Worm (Caenorhabditis elegans) whole organism, mixed stage, embryonic: ENCODE data around the gene Y56A3A.22.

Experiments
- M03D4.4 ChIP-seq: sonication (generic microtip); optimal IDR thresholded peaks from 2 replicates; lab custom pipeline; 2017; ENCODE audit warnings: mild to moderate bottlenecking, missing genetic modification characterization, missing compliant biosample characterization
- bed-3 ChIP-seq: fragments of 200-800 bp; sonication (Bioruptor generic); optimal IDR thresholded peaks from 3 replicates; lab custom pipeline; 2018; ENCODE audit warnings: mild to moderate bottlenecking, missing genetic modification characterization, moderate library complexity, missing compliant biosample characterization
- blmp-1 ChIP-seq: fragments of 150-350 bp; optimal IDR thresholded peaks from 2 replicates; lab custom pipeline; 2014; ENCODE audit warnings: missing biosample characterization, missing genetic modification characterization
- ceh-39 ChIP-seq: fragments of 150-350 bp; optimal IDR thresholded peaks from 2 replicates; lab custom pipeline; 2014; ENCODE audit warnings: missing biosample characterization, missing genetic modification characterization
- ceh-43 ChIP-seq: fragments of 200-800 bp; sonication (Bioruptor generic); optimal IDR thresholded peaks from 2 replicates; lab custom pipeline; 2018; ENCODE audit warnings: mild to moderate bottlenecking, missing genetic modification characterization, moderate library complexity, missing compliant biosample characterization
- ceh-83 ChIP-seq: fragments of 200-800 bp; sonication (Bioruptor generic); optimal IDR thresholded peaks from 2 replicates; lab custom pipeline; 2018; ENCODE audit warnings: mild to moderate bottlenecking, missing genetic modification characterization, missing compliant biosample characterization
- ces-1 ChIP-seq: fragments of 150-350 bp; optimal IDR thresholded peaks from 2 replicates; lab custom pipeline; 2014; ENCODE audit warnings: missing biosample characterization, missing genetic modification reagents, missing genetic modification characterization
- cnd-1 ChIP-seq: fragments of 200-800 bp; sonication (Bioruptor generic); optimal IDR thresholded peaks from 2 replicates; lab custom pipeline; 2018; ENCODE audit warnings: mild to moderate bottlenecking, missing genetic modification characterization, missing compliant biosample characterization
- elt-3 ChIP-seq: fragments of 150-350 bp; optimal IDR thresholded peaks from 2 replicates; lab custom pipeline; 2014; ENCODE audit warnings: missing biosample characterization, missing genetic modification characterization
- flh-1 ChIP-seq: fragments of 200-800 bp; sonication (Bioruptor generic); optimal IDR thresholded peaks from 2 replicates; lab custom pipeline; 2018; ENCODE audit warnings: mild to moderate bottlenecking, missing genetic modification characterization, moderate library complexity, missing compliant biosample characterization
- ham-2 ChIP-seq: fragments of 200-800 bp; sonication (Bioruptor generic); optimal IDR thresholded peaks from 2 replicates; lab custom pipeline; 2018; ENCODE audit warnings: mild to moderate bottlenecking, missing genetic modification characterization, missing compliant biosample characterization
- lin-13 ChIP-seq: fragments of 150-350 bp; optimal IDR thresholded peaks from 2 replicates; lab custom pipeline; 2014; ENCODE audit warnings: missing biosample characterization, missing genetic modification characterization
- lin-32 ChIP-seq: fragments of 200-800 bp; sonication (Bioruptor generic); optimal IDR thresholded peaks from 2 replicates; lab custom pipeline; 2018; ENCODE audit warnings: mild to moderate bottlenecking, missing genetic modification characterization, missing compliant biosample characterization
- mab-5 ChIP-seq: fragments of 150-350 bp; optimal IDR thresholded peaks from 2 replicates; lab custom pipeline; 2014; ENCODE audit warnings: missing biosample characterization, missing genetic modification characterization
- mep-1 ChIP-seq: fragments of 150-350 bp; optimal IDR thresholded peaks from 2 replicates; lab custom pipeline; 2017; ENCODE audit warnings: missing biosample characterization, missing genetic modification reagents, missing genetic modification characterization, inconsistent platforms
- mls-2 ChIP-seq: sonication (generic microtip); optimal IDR thresholded peaks from 2 replicates; lab custom pipeline; 2016; ENCODE audit warnings: mild to moderate bottlenecking, missing genetic modification characterization, moderate library complexity, missing compliant biosample characterization
- nhr-12 ChIP-seq: fragments of 150-350 bp; optimal IDR thresholded peaks from 2 replicates; lab custom pipeline; 2014; ENCODE audit warnings: missing biosample characterization, missing genetic modification characterization
- nhr-2 ChIP-seq: fragments of 150-350 bp; optimal IDR thresholded peaks from 2 replicates; lab custom pipeline; 2014; ENCODE audit warnings: missing biosample characterization, missing genetic modification characterization
- nhr-76 ChIP-seq: sonication (generic microtip); optimal IDR thresholded peaks from 2 replicates; lab custom pipeline; 2017; ENCODE audit warnings: missing biosample characterization, missing genetic modification characterization
- pha-4 ChIP-seq: fragments of 150-350 bp; optimal IDR thresholded peaks from 2 replicates; lab custom pipeline; 2018; ENCODE audit warnings: missing biosample characterization, missing genetic modification reagents, missing genetic modification characterization
- snpc-4 ChIP-seq: fragments of 150-350 bp; optimal IDR thresholded peaks from 2 replicates; lab custom pipeline; 2014; ENCODE audit warnings: missing biosample characterization, missing genetic modification characterization
- tbx-8 ChIP-seq: fragments of 200-800 bp; sonication (Bioruptor generic); optimal IDR thresholded peaks from 2 replicates; lab custom pipeline; 2018; ENCODE audit warnings: mild to moderate bottlenecking, missing genetic modification characterization, moderate library complexity, missing compliant biosample characterization
- unc-120 ChIP-seq: sonication (generic microtip); optimal IDR thresholded peaks from 2 replicates; lab custom pipeline; 2017; ENCODE audit warnings: missing genetic modification characterization, missing compliant biosample characterization; ENCODE audit not compliant: poor library complexity, severe bottlenecking
- unc-39 ChIP-seq: fragments of 150-350 bp; optimal IDR thresholded peaks from 2 replicates; lab custom pipeline; 2014; ENCODE audit warnings: missing biosample characterization, missing genetic modification characterization
- unc-62 ChIP-seq: fragments of 150-350 bp; optimal IDR thresholded peaks from 2 replicates; lab custom pipeline; 2014; ENCODE audit warnings: missing biosample characterization, missing genetic modification reagents, missing genetic modification characterization
- zip-8 ChIP-seq: fragments of 150-350 bp; optimal IDR thresholded peaks from 2 replicates; lab custom pipeline; 2014; ENCODE audit warnings: missing biosample characterization, missing genetic modification characterization
- ztf-11 ChIP-seq: fragments of 150-350 bp; optimal IDR thresholded peaks from 2 replicates; lab custom pipeline; 2014; ENCODE audit warnings: missing biosample characterization, missing genetic modification characterization

Gene Y56A3A.22

DNA sequence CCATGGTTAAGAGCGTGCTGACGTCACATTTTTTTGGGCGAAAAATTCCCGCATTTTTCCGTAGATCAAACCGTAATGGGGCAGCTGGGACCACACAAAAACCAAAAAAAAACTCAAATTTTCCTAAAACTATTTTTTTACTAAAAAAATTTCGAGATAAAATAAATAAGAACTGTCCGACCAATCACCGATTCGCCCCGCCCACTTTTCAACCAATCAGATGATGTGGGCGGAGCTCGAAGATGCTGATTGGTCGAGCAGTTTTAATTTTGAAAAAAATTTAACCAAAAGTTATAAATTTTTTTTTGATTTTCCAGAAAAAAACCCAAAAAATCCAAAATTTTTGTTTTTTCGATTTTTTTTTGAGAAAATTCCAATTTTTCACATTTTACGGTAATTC lies 21.5 kb upstream of the Y56A3A.22 start:
- TF ChIP-seq ceh-39 (tag; lab: Kevin White, UChicago): no peak
- TF ChIP-seq blmp-1 (tag; lab: Kevin White, UChicago): no peak
- no peak for TF ChIP-seq mep-1 (tag; lab: Kevin White, UChicago)
- TF ChIP-seq nhr-12 (tag; lab: Kevin White, UChicago): no peak
- no peak for TF ChIP-seq ham-2 (GFP tag; lab: Kevin White, UChicago)
- no peak for TF ChIP-seq bed-3 (GFP tag; lab: Kevin White, UChicago)
- no peak for TF ChIP-seq snpc-4 (tag; lab: Kevin White, UChicago)
- TF ChIP-seq ceh-43: no peak
- TF ChIP-seq tbx-8 (GFP tag; lab: Kevin White, UChicago): no peak
- TF ChIP-seq elt-3 (tag; lab: Kevin White, UChicago): no peak
- TF ChIP-seq cnd-1: no peak
- TF ChIP-seq M03D4.4 (tag; lab: Kevin White, UChicago): no peak
- TF ChIP-seq ceh-83 (GFP tag; lab: Kevin White, UChicago): no peak
- TF ChIP-seq unc-62 (GFP tag; lab: Kevin White, UChicago): no peak

DNA sequence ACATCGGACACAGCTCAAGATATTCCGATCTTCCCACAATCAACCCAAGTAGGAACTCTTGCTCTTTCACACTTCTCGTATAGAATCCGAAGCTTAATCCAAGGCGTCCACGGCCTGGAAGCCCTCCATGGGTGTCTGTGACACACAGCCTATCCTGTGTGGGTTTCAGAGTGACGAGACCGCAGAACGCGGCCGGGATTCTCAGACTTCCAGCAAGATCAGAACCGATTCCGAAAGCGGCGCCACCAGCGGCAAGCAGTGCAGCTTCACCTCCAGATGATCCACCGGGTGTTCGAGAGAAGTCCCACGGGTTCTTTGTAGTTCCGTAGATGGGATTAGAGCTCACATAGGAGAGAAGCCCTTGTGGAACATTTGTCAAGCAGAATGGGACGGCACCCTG lies 18.7 kb upstream of the Y56A3A.22 start:
- no peak for TF ChIP-seq nhr-76 (tag; lab: Kevin White, UChicago)
- TF ChIP-seq ztf-11 (tag; lab: Kevin White, UChicago): no peak
- TF ChIP-seq unc-62 (GFP tag; lab: Kevin White, UChicago): no peak
- no peak for TF ChIP-seq M03D4.4 (tag; lab: Kevin White, UChicago)
- TF ChIP-seq ham-2 (GFP tag; lab: Kevin White, UChicago): no peak

- TF ChIP-seq flh-1 (GFP tag; lab: Kevin White, UChicago): no peak
- TF ChIP-seq snpc-4 (tag; lab: Kevin White, UChicago): no peak
- TF ChIP-seq pha-4 (tag; lab: Kevin White, UChicago): no peak
- no peak for TF ChIP-seq mab-5 (tag; lab: Kevin White, UChicago)
- TF ChIP-seq elt-3 (tag; lab: Kevin White, UChicago): no peak
- no peak for TF ChIP-seq tbx-8 (GFP tag; lab: Kevin White, UChicago)
- TF ChIP-seq ceh-39 (tag; lab: Kevin White, UChicago): no peak
- TF ChIP-seq nhr-2 (tag; lab: Kevin White, UChicago): no peak
- no peak for TF ChIP-seq unc-39 (tag; lab: Kevin White, UChicago)
- TF ChIP-seq unc-120: no peak
- TF ChIP-seq nhr-76 (tag; lab: Kevin White, UChicago): no peak
- TF ChIP-seq ham-2 (GFP tag; lab: Kevin White, UChicago): no peak
- TF ChIP-seq, all 35 proteins: peak for 0
Observed at ce11 chrIII:11907177-11907576, 14.3 kb upstream of the Y56A3A.22 start, which contains the start of gene sdz-33. Gene sdz-33 (plus strand): TSS chrIII:11907477.

ce11 chrIII:11908660-11909059 lies 12.8 kb upstream of the Y56A3A.22 start, which contains the start of gene fbxb-24:
Gene fbxb-24 (plus strand): TSS chrIII:11908960.
- TF ChIP-seq zip-8 (no peak), elt-3 (tag; lab: Kevin White, UChicago) (no peak), ces-1 (GFP tag; lab: Kevin White, UChicago) (no peak), cnd-1 (no peak), flh-1 (GFP tag; lab: Kevin White, UChicago) (no peak), M03D4.4 (tag; lab: Kevin White, UChicago) (no peak)

ce11 chrIII:11909778-11910177 lies 11.7 kb upstream of the Y56A3A.22 start, which contains the start of gene faah-4:
Gene faah-4 (minus strand): TSS chrIII:11909878.
- TF ChIP-seq flh-1 (GFP tag; lab: Kevin White, UChicago) (no peak), unc-39 (tag; lab: Kevin White, UChicago) (no peak), pha-4 (tag; lab: Kevin White, UChicago) (no peak), cnd-1 (no peak), nhr-76 (tag; lab: Kevin White, UChicago) (no peak), lin-32 (GFP tag; lab: Kevin White, UChicago) (no peak), tbx-8 (GFP tag; lab: Kevin White, UChicago) (no peak), mls-2 (tag; lab: Kevin White, UChicago) (no peak), lin-13 (tag; lab: Kevin White, UChicago) (no peak), mep-1 (tag; lab: Kevin White, UChicago) (no peak), M03D4.4 (tag; lab: Kevin White, UChicago) (no peak)
- TF ChIP-seq, all 35 proteins: peak for 0

DNA sequence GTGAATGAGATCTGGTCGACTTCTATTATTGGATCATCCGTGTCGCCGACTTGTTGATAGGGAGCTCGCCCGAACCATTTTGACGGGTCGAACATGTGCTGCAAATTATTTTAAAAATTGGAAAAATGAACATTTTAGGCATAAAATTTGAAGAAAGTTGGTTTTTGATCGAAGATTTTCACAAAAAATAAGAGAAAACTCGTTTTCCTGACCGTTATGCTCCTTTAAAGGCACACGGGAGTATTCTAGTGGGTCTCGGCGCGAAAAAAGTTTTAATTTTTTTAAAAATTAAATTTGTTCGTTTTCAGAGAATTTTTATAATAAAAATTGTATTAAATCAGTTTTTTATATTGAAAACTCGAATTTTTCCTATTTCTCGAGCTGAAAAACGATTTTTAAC lies 7.3 kb upstream of the Y56A3A.22 start, which contains the start of gene Y56A3A.16:
Y56A3A.16 (minus strand) TSS at position 101 of the 400 bp plus-strand sequence.
- no peak for TF ChIP-seq tbx-8 (GFP tag; lab: Kevin White, UChicago)
